Fruit fly (Drosophila melanogaster) whole organism, embryonic: ENCODE measurements around the gene CG9286.

Experiments used
- CG3847 ChIP-seq: fragments of 200-800 bp; sonication (Bioruptor generic); IDR thresholded peaks from 2 replicates; pipeline ENCODE4 v1.3.6; 2022; ENCODE audit warnings: missing biosample characterization, missing genetic modification characterization
- Ets65A ChIP-seq: fragments of 200-800 bp; sonication (Bioruptor generic); peaks from one replicate; lab custom pipeline; 2016; ENCODE audit warnings: missing biosample characterization, missing genetic modification characterization
- bigmax ChIP-seq: fragments of 200-800 bp; sonication (Bioruptor generic); optimal IDR thresholded peaks from 2 replicates; lab custom pipeline; 2018; ENCODE audit warnings: missing biosample characterization, mild to moderate bottlenecking, missing genetic modification characterization
- ems ChIP-seq: fragments of 200-800 bp; sonication (Bioruptor generic); optimal IDR thresholded peaks from 3 replicates; lab custom pipeline; 2016; ENCODE audit warnings: missing biosample characterization, missing genetic modification characterization
- fru ChIP-seq: fragments of >200 bp; optimal IDR thresholded peaks from 2 replicates; lab custom pipeline; 2017
- sd ChIP-seq: fragments of 200-800 bp; sonication (Bioruptor generic); optimal IDR thresholded peaks from 3 replicates; lab custom pipeline; 2018; ENCODE audit warnings: missing biosample characterization, mild to moderate bottlenecking, missing genetic modification characterization, moderate library complexity
- usp ChIP-seq: fragments of >200 bp; optimal IDR thresholded peaks from 2 replicates; lab custom pipeline; 2017; ENCODE audit warnings: missing biosample characterization, missing genetic modification characterization

- TF ChIP-seq fru (lab: Kevin White, UChicago) (no peak), bigmax (GFP tag; lab: Kevin White, UChicago) (no peak), usp (no peak), ems (GFP tag; lab: Kevin White, UChicago) (no peak), sd (tag; lab: Kevin White, UChicago) (no peak), Ets65A (GFP tag; lab: Kevin White, UChicago) (no peak), CG3847 (GFP tag; lab: Robert Waterston, UW) (no peak)
Measured at dm6 chr3R:13815022-13815440, 34.3 kb downstream of the CG9286 start.
